Worm (Caenorhabditis elegans): ENCODE measurements around the gene F01E11.20.

DNA sequence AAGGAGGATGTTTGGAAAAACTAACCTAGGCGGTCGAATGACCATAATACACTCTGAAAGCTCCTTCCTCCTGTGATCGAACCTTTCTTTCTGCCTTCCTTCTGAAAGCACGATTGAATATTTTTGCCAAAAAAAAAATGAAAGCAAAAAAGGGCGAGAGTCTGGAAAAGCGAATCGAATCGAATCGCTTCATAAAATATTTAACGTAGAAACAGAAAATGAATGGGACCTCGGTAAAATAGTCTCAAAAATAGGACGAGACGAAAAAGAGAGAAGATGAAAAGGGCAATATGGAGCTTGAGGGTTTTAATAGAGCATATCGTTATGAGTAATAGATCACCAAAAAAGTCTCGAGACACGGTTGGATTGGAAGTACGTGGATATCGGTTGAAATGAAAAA is 40.0 kb downstream of the F01E11.20 start, which contains the start of gene inx-1:
- TF ChIP-seq ref-1 (GFP tag; conservative IDR thresholded peaks at IDR 0.05) (no peak), ztf-23 (GFP tag; IDR thresholded peaks at IDR 0.05) (no peak), med-1 (GFP tag; optimal IDR thresholded peaks at IDR 0.05; ENCODE audit: insufficient read depth) (no peak), flt-1 (GFP tag; IDR thresholded peaks at IDR 0.05) (no peak), klf-2 (GFP tag; conservative IDR thresholded peaks at IDR 0.05) (no peak), ztf-29 (GFP tag; IDR thresholded peaks at IDR 0.05) (no peak), tab-1 (GFP tag; IDR thresholded peaks at IDR 0.05) (no peak), cog-1 (tag; optimal IDR thresholded peaks at IDR 0.05) (no peak), T22C8.4 (GFP tag; IDR thresholded peaks at IDR 0.05) (no peak)
